Worm (Caenorhabditis elegans) whole organism, L4 larva: ENCODE measurements around the gene miz-1.

Experiments
- F10B5.3 ChIP-seq: sonication (generic microtip); optimal IDR thresholded peaks from 2 replicates; lab custom pipeline; 2016; ENCODE audit warnings: mild to moderate bottlenecking, missing genetic modification characterization, missing compliant biosample characterization
- F37D6.2 ChIP-seq: sonication (generic microtip); optimal IDR thresholded peaks from 2 replicates; lab custom pipeline; 2016; ENCODE audit warnings: mild to moderate bottlenecking, missing genetic modification characterization, missing compliant biosample characterization
- F44E2.7 ChIP-seq: fragments of 200-800 bp; sonication (Bioruptor generic); IDR thresholded peaks from 2 replicates; pipeline ENCODE4 v2.1.2; 2022; ENCODE audit warnings: missing genetic modification characterization, missing compliant biosample characterization
- F49E8.2 ChIP-seq: sonication (generic microtip); optimal IDR thresholded peaks from 2 replicates; lab custom pipeline; 2016; ENCODE audit warnings: missing compliant biosample characterization, mild to moderate bottlenecking, missing genetic modification characterization, borderline replicate concordance
- R02D3.7 ChIP-seq: fragments of 150-350 bp; sonication (generic microtip); optimal IDR thresholded peaks from 3 replicates; lab custom pipeline; 2014; ENCODE audit warnings: missing biosample characterization, missing genetic modification characterization
- T26A8.4 ChIP-seq: fragments of 200-800 bp; sonication (Bioruptor generic); IDR thresholded peaks from 2 replicates; pipeline ENCODE4 v1.3.6; 2022; ENCODE audit warnings: missing genetic modification characterization, missing compliant biosample characterization
- Y105C5A.15 ChIP-seq: fragments of 200-800 bp; sonication (Bioruptor generic); IDR thresholded peaks from 2 replicates; pipeline ENCODE4 v1.3.6; 2022; ENCODE audit warnings: missing genetic modification characterization, missing compliant biosample characterization
- aly-2 ChIP-seq: sonication (generic microtip); optimal IDR thresholded peaks from 2 replicates; lab custom pipeline; 2018; ENCODE audit warnings: missing biosample characterization, missing genetic modification characterization
- attf-4 ChIP-seq: sonication (generic microtip); optimal IDR thresholded peaks from 3 replicates; lab custom pipeline; 2017; ENCODE audit warnings: missing biosample characterization, missing genetic modification characterization
- ceh-82 ChIP-seq: sonication (generic microtip); optimal IDR thresholded peaks from 2 replicates; lab custom pipeline; 2017; ENCODE audit warnings: missing biosample characterization, missing genetic modification characterization
- cey-2 ChIP-seq: sonication (generic microtip); optimal IDR thresholded peaks from 3 replicates; lab custom pipeline; 2017; ENCODE audit warnings: missing genetic modification characterization, mild to moderate bottlenecking, missing compliant biosample characterization, antibody characterized with exemption, borderline replicate concordance; ENCODE audit not compliant: insufficient read depth
- daf-16 ChIP-seq, 3 experiments: sonication (generic microtip); optimal IDR thresholded peaks; 2 replicates each; lab custom pipeline; 2016 to 2017; ENCODE audit warnings: missing genetic modification characterization in 3 of 3, missing genetic modification reagents in 3 of 3, mild to moderate bottlenecking in 2 of 3, missing compliant biosample characterization in 2 of 3, missing biosample characterization in 1 of 3, moderate library complexity in 1 of 3
- dmd-6 ChIP-seq: fragments of 200-800 bp; sonication (Bioruptor generic); IDR thresholded peaks from 2 replicates; pipeline ENCODE4 v1.3.6; 2022; ENCODE audit warnings: missing genetic modification reagents, missing genetic modification characterization, missing compliant biosample characterization
- duxl-1 ChIP-seq: sonication (generic microtip); optimal IDR thresholded peaks from 2 replicates; lab custom pipeline; 2016; ENCODE audit warnings: mild to moderate bottlenecking, missing genetic modification characterization, moderate library complexity, missing compliant biosample characterization; ENCODE audit not compliant: poor library complexity
- egl-27 ChIP-seq: sonication (generic microtip); optimal IDR thresholded peaks from 3 replicates; lab custom pipeline; 2017; ENCODE audit warnings: missing biosample characterization, missing genetic modification reagents, missing genetic modification characterization
- egl-43 ChIP-seq: fragments of 200-800 bp; sonication (Bioruptor generic); IDR thresholded peaks from 2 replicates; pipeline ENCODE4 v1.3.6; 2022; ENCODE audit warnings: missing genetic modification reagents, missing genetic modification characterization, missing compliant biosample characterization
- fkh-10 ChIP-seq: fragments of 150-350 bp; optimal IDR thresholded peaks from 2 replicates; lab custom pipeline; 2014; ENCODE audit warnings: missing biosample characterization, missing genetic modification reagents, missing genetic modification characterization
- fos-1 ChIP-seq: fragments of 150-350 bp; optimal IDR thresholded peaks from 2 replicates; lab custom pipeline; 2014; ENCODE audit warnings: missing biosample characterization, missing genetic modification characterization
- hlh-11 ChIP-seq: fragments of 200-800 bp; sonication (Bioruptor generic); optimal IDR thresholded peaks from 2 replicates; lab custom pipeline; 2018; ENCODE audit warnings: mild to moderate bottlenecking, missing genetic modification characterization, missing compliant biosample characterization
- hmg-1.1 ChIP-seq: fragments of 200-800 bp; sonication (Bioruptor generic); IDR thresholded peaks from 2 replicates; pipeline ENCODE4 v1.3.6; 2022; ENCODE audit warnings: missing genetic modification reagents, missing genetic modification characterization, missing compliant biosample characterization
- jun-1 ChIP-seq: fragments of 150-350 bp; optimal IDR thresholded peaks from 2 replicates; lab custom pipeline; 2014; ENCODE audit warnings: missing biosample characterization, missing genetic modification reagents, missing genetic modification characterization
- lin-29 ChIP-seq: fragments of 200-800 bp; sonication (Bioruptor generic); IDR thresholded peaks from 2 replicates; pipeline ENCODE4 v1.3.6; 2022; ENCODE audit warnings: missing genetic modification reagents, missing genetic modification characterization, missing compliant biosample characterization
- lin-38 ChIP-seq: fragments of 200-800 bp; sonication (Bioruptor generic); IDR thresholded peaks from 2 replicates; pipeline ENCODE4 v1.3.6; 2022; ENCODE audit warnings: missing genetic modification reagents, missing genetic modification characterization, missing compliant biosample characterization
- madf-5 ChIP-seq, 2 experiments: fragments of 200-800 bp; sonication (Bioruptor generic); IDR thresholded peaks; 2 replicates each; pipeline ENCODE4 v1.3.6; 2022; ENCODE audit warnings: missing compliant biosample characterization in 2 of 2, missing genetic modification characterization in 2 of 2
- mdt-29 ChIP-seq: fragments of 200-800 bp; sonication (Bioruptor generic); IDR thresholded peaks from 2 replicates; pipeline ENCODE4 v1.3.6; 2022; ENCODE audit warnings: missing genetic modification reagents, missing genetic modification characterization, missing compliant biosample characterization
- mes-2 ChIP-seq: sonication (generic microtip); optimal IDR thresholded peaks from 2 replicates; lab custom pipeline; 2016; ENCODE audit warnings: missing genotype, mild to moderate bottlenecking, missing genetic modification characterization, missing compliant biosample characterization; ENCODE audit not compliant: poor library complexity, severe bottlenecking
- mxl-2 ChIP-seq: fragments of 200-800 bp; sonication (Bioruptor generic); conservative IDR thresholded peaks from 2 replicates; pipeline ENCODE4 v1.3.6; 2022; ENCODE audit warnings: missing genetic modification reagents, missing genetic modification characterization, missing compliant biosample characterization
- nhr-111 ChIP-seq: fragments of 200-800 bp; sonication (Bioruptor generic); optimal IDR thresholded peaks from 2 replicates; lab custom pipeline; 2018; ENCODE audit warnings: mild to moderate bottlenecking, missing genetic modification characterization, missing compliant biosample characterization
- nhr-25 ChIP-seq: sonication (generic microtip); optimal IDR thresholded peaks from 2 replicates; lab custom pipeline; 2017; ENCODE audit warnings: missing genetic modification characterization, mild to moderate bottlenecking, missing compliant biosample characterization, antibody characterized with exemption, moderate library complexity, borderline replicate concordance; ENCODE audit not compliant: insufficient read depth
- nhr-76 ChIP-seq: fragments of 150-350 bp; optimal IDR thresholded peaks from 2 replicates; lab custom pipeline; 2014; ENCODE audit warnings: missing biosample characterization, missing genetic modification characterization
- php-3 ChIP-seq: fragments of 200-800 bp; sonication (Bioruptor generic); IDR thresholded peaks from 2 replicates; pipeline ENCODE4 v1.3.6; 2022; ENCODE audit warnings: missing genetic modification reagents, missing genetic modification characterization, missing compliant biosample characterization
- rbr-2 ChIP-seq: sonication (generic microtip); optimal IDR thresholded peaks from 2 replicates; lab custom pipeline; 2016; ENCODE audit warnings: missing genotype, missing genetic modification characterization, missing compliant biosample characterization
- saeg-2 ChIP-seq: fragments of 200-800 bp; sonication (Bioruptor generic); IDR thresholded peaks from 2 replicates; pipeline ENCODE4 v1.3.6; 2022; ENCODE audit warnings: missing genetic modification reagents, missing genetic modification characterization, missing compliant biosample characterization
- set-16 ChIP-seq: fragments of 200-800 bp; sonication (Bioruptor generic); IDR thresholded peaks from 2 replicates; pipeline ENCODE4 v1.3.6; 2022; ENCODE audit warnings: missing genetic modification reagents, missing genetic modification characterization, missing compliant biosample characterization
- snpc-4 ChIP-seq: fragments of 150-350 bp; optimal IDR thresholded peaks from 2 replicates; lab custom pipeline; 2014; ENCODE audit warnings: missing biosample characterization, missing genetic modification characterization
- spr-1 ChIP-seq: sonication (generic microtip); optimal IDR thresholded peaks from 2 replicates; lab custom pipeline; 2016; ENCODE audit warnings: mild to moderate bottlenecking, missing genetic modification characterization, missing compliant biosample characterization
- tag-97 ChIP-seq: fragments of 200-800 bp; sonication (Bioruptor generic); IDR thresholded peaks from 2 replicates; pipeline ENCODE4 v1.3.6; 2022; ENCODE audit warnings: missing genetic modification characterization, missing compliant biosample characterization
- zag-1 ChIP-seq: fragments of 150-350 bp; optimal IDR thresholded peaks from 2 replicates; lab custom pipeline; 2014; ENCODE audit warnings: missing biosample characterization, missing genetic modification characterization
- zfp-3 ChIP-seq: fragments of 200-800 bp; sonication (Bioruptor generic); conservative IDR thresholded peaks from 2 replicates; pipeline ENCODE4 v1.3.6; 2022; ENCODE audit warnings: missing genetic modification reagents, missing genetic modification characterization, missing compliant biosample characterization
- zip-11 ChIP-seq: fragments of 200-800 bp; sonication (Bioruptor generic); IDR thresholded peaks from 2 replicates; pipeline ENCODE4 v1.3.6; 2022; ENCODE audit warnings: missing genetic modification characterization, missing compliant biosample characterization
- zip-2 ChIP-seq: fragments of 150-350 bp; optimal IDR thresholded peaks from 2 replicates; lab custom pipeline; 2014; ENCODE audit warnings: missing biosample characterization, missing genetic modification characterization
- ztf-11 ChIP-seq: fragments of 150-350 bp; optimal IDR thresholded peaks from 2 replicates; lab custom pipeline; 2014; ENCODE audit warnings: missing biosample characterization, missing genetic modification characterization
- ztf-7 ChIP-seq: fragments of 150-350 bp; optimal IDR thresholded peaks from 2 replicates; lab custom pipeline; 2014; ENCODE audit warnings: missing biosample characterization, missing genetic modification characterization

Gene miz-1

ce11 chrIV:10825383-10825782, 13.2 kb downstream of the miz-1 start (continued):
- no peak for TF ChIP-seq cey-2 (tag; lab: Kevin White, UChicago)
- no peak for TF ChIP-seq lin-38 (GFP tag; lab: Robert Waterston, UW)
- no peak for TF ChIP-seq F44E2.7 (GFP tag; lab: Robert Waterston, UW)
- TF ChIP-seq fkh-10 (GFP tag; lab: Kevin White, UChicago) = no peak
- 0 out of 2 replicates have a peak, but pooled peaks have one; percentile 32 for TF ChIP-seq T26A8.4 (GFP tag; lab: Robert Waterston, UW)
- TF ChIP-seq duxl-1 (tag; lab: Kevin White, UChicago) = no peak
- no peak for TF ChIP-seq madf-5 (GFP tag; IDR thresholded peaks at IDR 0.05; lab: Robert Waterston, UW)
- no peak for TF ChIP-seq saeg-2 (GFP tag; lab: Robert Waterston, UW)
- no peak for TF ChIP-seq fos-1 (tag; lab: Kevin White, UChicago)
- TF ChIP-seq zag-1 (tag; lab: Kevin White, UChicago) = no peak
- no peak for TF ChIP-seq dmd-6 (GFP tag; lab: Robert Waterston, UW)
- 0 out of 2 replicates have a peak, but pooled peaks have one; percentile 23 for TF ChIP-seq egl-43 (GFP tag; lab: Robert Waterston, UW)
- TF ChIP-seq php-3 (GFP tag; lab: Robert Waterston, UW) = no peak
- TF ChIP-seq egl-27 (tag; lab: Kevin White, UChicago) = no peak
- TF ChIP-seq F49E8.2 (tag; lab: Kevin White, UChicago) = no peak
- no peak for TF ChIP-seq ztf-11 (tag; lab: Kevin White, UChicago)
- no peak for TF ChIP-seq hlh-11 (tag; lab: Kevin White, UChicago)
- 0 out of 2 replicates have a peak, but pooled peaks have one; percentile 30 for TF ChIP-seq zfp-3 (GFP tag; lab: Robert Waterston, UW)
- no peak for TF ChIP-seq zip-2
- no peak for TF ChIP-seq ztf-7
- no peak for TF ChIP-seq snpc-4 (tag; lab: Kevin White, UChicago)
- no peak for TF ChIP-seq daf-16 (GFP tag; optimal IDR thresholded peaks at IDR 0.05; lab: Kevin White, UChicago)
- TF ChIP-seq daf-16 (tag; optimal IDR thresholded peaks at IDR 0.05; lab: Kevin White, UChicago) = no peak
- no peak for TF ChIP-seq set-16
- no peak for TF ChIP-seq R02D3.7 (tag; lab: Kevin White, UChicago)

- peak; percentile 7; the same call in 1 of the 2 replicates for TF ChIP-seq dmd-6 (GFP tag; lab: Robert Waterston, UW)
- TF ChIP-seq T26A8.4 (GFP tag; lab: Robert Waterston, UW) = peak; percentile 41; the same call in 1 of the 2 replicates
- no peak for TF ChIP-seq jun-1 (tag; lab: Kevin White, UChicago)
- TF ChIP-seq mes-2 (tag; lab: Kevin White, UChicago) = no peak
Measured at ce11 chrIV:10826029-10826428, 13.8 kb downstream of the miz-1 start.

ce11 chrIV:10828049-10828448, 15.8 kb downstream of the miz-1 start, which contains the start of gene npax-3:
Gene npax-3, minus strand, starts transcription at chrIV:10828149.
- TF ChIP-seq F10B5.3 (tag; lab: Kevin White, UChicago) (no peak), attf-4 (no peak), tag-97 (no peak), mxl-2 (GFP tag; lab: Robert Waterston, UW) (no peak), nhr-25 (tag; lab: Kevin White, UChicago) (no peak), nhr-76 (tag; lab: Kevin White, UChicago) (no peak), zip-11 (GFP tag; lab: Robert Waterston, UW) (no peak), Y105C5A.15 (GFP tag; lab: Robert Waterston, UW) (no peak), rbr-2 (tag; lab: Kevin White, UChicago) (no peak), nhr-111 (no peak), mdt-29 (GFP tag; lab: Robert Waterston, UW) (no peak), aly-2 (tag; lab: Kevin White, UChicago) (no peak), lin-29 (GFP tag; lab: Robert Waterston, UW) (no peak), F37D6.2 (tag; lab: Kevin White, UChicago) (no peak), spr-1 (tag; lab: Kevin White, UChicago) (no peak), ceh-82 (tag; lab: Kevin White, UChicago) (no peak), hmg-1.1 (no peak), dmd-6 (GFP tag; lab: Robert Waterston, UW) (no peak), ztf-7 (no peak)
